Worm (Caenorhabditis elegans) whole organism, young adult: Measurements from ENCODE around the gene irld-18.
A peak's percentile ranks its signal among the peaks of the same experiment; 100 is the strongest.

Experiments
- B0019.2 ChIP-seq: fragments of 200-800 bp; sonication (Bioruptor generic); conservative IDR thresholded peaks from 2 replicates; pipeline ENCODE4 v1.3.6; 2022; ENCODE audit warnings: missing genetic modification reagents, missing genetic modification characterization, missing compliant biosample characterization
- C06A6.2 ChIP-seq: fragments of 200-800 bp; sonication (Bioruptor generic); conservative IDR thresholded peaks from 2 replicates; pipeline ENCODE4 v1.3.6; 2022; ENCODE audit warnings: missing genetic modification characterization, missing compliant biosample characterization
- C17E4.6 ChIP-seq: fragments of 200-800 bp; sonication (Bioruptor generic); IDR thresholded peaks from 2 replicates; pipeline ENCODE4 v1.3.6; 2022; ENCODE audit warnings: missing genetic modification reagents, missing genetic modification characterization, missing compliant biosample characterization
- F10E7.11 ChIP-seq: sonication (generic microtip); optimal IDR thresholded peaks from 2 replicates; lab custom pipeline; 2017; ENCODE audit warnings: mild to moderate bottlenecking, missing genetic modification characterization, moderate library complexity, missing compliant biosample characterization
- F22D6.2 ChIP-seq: sonication (generic microtip); optimal IDR thresholded peaks from 2 replicates; lab custom pipeline; 2016; ENCODE audit warnings: mild to moderate bottlenecking, missing genetic modification characterization, missing compliant biosample characterization
- F39B2.1 ChIP-seq: fragments of 200-800 bp; sonication (Bioruptor generic); IDR thresholded peaks from 2 replicates; pipeline ENCODE4 v1.3.6; 2022; ENCODE audit warnings: missing genetic modification reagents, missing genetic modification characterization, missing compliant biosample characterization
- F49E8.2 ChIP-seq: sonication (generic microtip); optimal IDR thresholded peaks from 3 replicates; lab custom pipeline; 2017; ENCODE audit warnings: missing genetic modification characterization, mild to moderate bottlenecking, missing compliant biosample characterization, antibody characterized with exemption, moderate library complexity; ENCODE audit not compliant: insufficient read depth
- F55B11.4 ChIP-seq: sonication (generic microtip); optimal IDR thresholded peaks from 2 replicates; lab custom pipeline; 2016; ENCODE audit warnings: missing compliant biosample characterization, missing genetic modification characterization, borderline replicate concordance; ENCODE audit not compliant: insufficient read depth
- K11D2.4 ChIP-seq: fragments of 200-800 bp; sonication (Bioruptor generic); IDR thresholded peaks from 2 replicates; pipeline ENCODE4 v1.3.6; 2022; ENCODE audit warnings: missing genetic modification reagents, missing genetic modification characterization, missing compliant biosample characterization
- T07F8.4 ChIP-seq: sonication (generic microtip); optimal IDR thresholded peaks from 2 replicates; lab custom pipeline; 2016; ENCODE audit warnings: mild to moderate bottlenecking, missing genetic modification characterization, moderate library complexity, missing compliant biosample characterization
- Y53F4B.3 ChIP-seq: fragments of 200-800 bp; sonication (Bioruptor generic); IDR thresholded peaks from 2 replicates; pipeline ENCODE4 v1.3.6; 2022; ENCODE audit warnings: missing genetic modification reagents, missing genetic modification characterization, missing compliant biosample characterization
- Y67H2A.10 ChIP-seq: fragments of 200-800 bp; sonication (Bioruptor generic); conservative IDR thresholded peaks from 2 replicates; pipeline ENCODE4 v1.3.6; 2022; ENCODE audit warnings: missing genetic modification reagents, missing genetic modification characterization, missing compliant biosample characterization
- ama-1 ChIP-seq, 3 experiments: fragments of 150-350 bp in 1 of 3; sonication (generic microtip) in 2 of 3; optimal IDR thresholded peaks; 2 replicates each; lab custom pipeline; 2014 to 2018; ENCODE audit warnings: missing biosample characterization in 2 of 3, missing genetic modification characterization in 2 of 3, missing genetic modification reagents in 2 of 3
- attf-3 ChIP-seq: fragments of 200-800 bp; sonication (Bioruptor generic); conservative IDR thresholded peaks from 2 replicates; pipeline ENCODE4 v1.3.6; 2022; ENCODE audit warnings: missing genetic modification reagents, missing genetic modification characterization, missing compliant biosample characterization
- attf-6 ChIP-seq: fragments of 200-800 bp; sonication (Bioruptor generic); IDR thresholded peaks from 2 replicates; pipeline ENCODE4 v1.3.6; 2022; ENCODE audit warnings: missing genetic modification reagents, missing genetic modification characterization, missing compliant biosample characterization
- cebp-1 ChIP-seq, 2 experiments: fragments of 200-800 bp in 1 of 2; sonication (Bioruptor generic) in 1 of 2; sonication (generic microtip) in 1 of 2; IDR thresholded peaks in 1 of 2; optimal IDR thresholded peaks in 1 of 2; 2 replicates each; pipeline versions ENCODE4 v1.3.6 to Lab custom; 2017 to 2022; ENCODE audit warnings: missing compliant biosample characterization in 2 of 2, missing genetic modification characterization in 2 of 2, mild to moderate bottlenecking in 1 of 2, missing genetic modification reagents in 1 of 2, moderate library complexity in 1 of 2
- cebp-2 ChIP-seq: fragments of 200-800 bp; sonication (Bioruptor generic); IDR thresholded peaks from 2 replicates; pipeline ENCODE4 v1.3.6; 2022; ENCODE audit warnings: missing genetic modification characterization, missing compliant biosample characterization
- ceh-79 ChIP-seq: sonication (generic microtip); optimal IDR thresholded peaks from 2 replicates; lab custom pipeline; 2017; ENCODE audit warnings: mild to moderate bottlenecking, missing genetic modification characterization, missing compliant biosample characterization
- efl-1 ChIP-seq: fragments of 150-350 bp; optimal IDR thresholded peaks from 2 replicates; lab custom pipeline; 2014; ENCODE audit warnings: missing biosample characterization, missing genetic modification reagents, missing genetic modification characterization
- egl-18 ChIP-seq: fragments of 200-800 bp; sonication (Bioruptor generic); IDR thresholded peaks from 2 replicates; pipeline ENCODE4 v1.3.6; 2022; ENCODE audit warnings: missing genetic modification reagents, missing genetic modification characterization, missing compliant biosample characterization
- ets-4 ChIP-seq: fragments of 200-800 bp; sonication (Bioruptor generic); optimal IDR thresholded peaks from 2 replicates; lab custom pipeline; 2018; ENCODE audit warnings: mild to moderate bottlenecking, missing genetic modification characterization, missing compliant biosample characterization
- fkh-3 ChIP-seq: sonication (generic microtip); optimal IDR thresholded peaks from 2 replicates; lab custom pipeline; 2016; ENCODE audit warnings: mild to moderate bottlenecking, missing genetic modification characterization, missing compliant biosample characterization
- hmg-20 ChIP-seq: fragments of 200-800 bp; sonication (Bioruptor generic); IDR thresholded peaks from 2 replicates; pipeline ENCODE4 v1.3.6; 2022; ENCODE audit warnings: missing genetic modification reagents, missing genetic modification characterization, missing compliant biosample characterization
- let-526 ChIP-seq: fragments of 200-800 bp; sonication (Bioruptor generic); IDR thresholded peaks from 2 replicates; pipeline ENCODE4 v1.3.6; 2022; ENCODE audit warnings: missing genetic modification reagents, missing genetic modification characterization, missing compliant biosample characterization
- lin-40 ChIP-seq: sonication (generic microtip); optimal IDR thresholded peaks from 2 replicates; lab custom pipeline; 2016; ENCODE audit warnings: missing genetic modification characterization, mild to moderate bottlenecking, missing compliant biosample characterization, missing genotype, missing genetic modification reagents
- lin-54 ChIP-seq: fragments of 200-800 bp; sonication (Bioruptor generic); optimal IDR thresholded peaks from 2 replicates; lab custom pipeline; 2018; ENCODE audit warnings: mild to moderate bottlenecking, missing genetic modification characterization, missing compliant biosample characterization
- madf-10 ChIP-seq: sonication (generic microtip); optimal IDR thresholded peaks from 2 replicates; lab custom pipeline; 2016; ENCODE audit warnings: mild to moderate bottlenecking, missing genetic modification characterization, missing compliant biosample characterization
- mes-4 ChIP-seq: sonication (generic microtip); optimal IDR thresholded peaks from 2 replicates; lab custom pipeline; 2016; ENCODE audit warnings: missing genotype, missing genetic modification characterization, missing compliant biosample characterization
- nfya-2 ChIP-seq: fragments of 200-800 bp; sonication (Bioruptor generic); IDR thresholded peaks from 2 replicates; pipeline ENCODE4 v1.3.6; 2022; ENCODE audit warnings: missing genetic modification reagents, missing genetic modification characterization, missing compliant biosample characterization
- nhr-27 ChIP-seq: fragments of 200-800 bp; sonication (Bioruptor generic); optimal IDR thresholded peaks from 2 replicates; lab custom pipeline; 2018; ENCODE audit warnings: mild to moderate bottlenecking, missing genetic modification characterization, moderate library complexity, missing compliant biosample characterization
- nhr-90 ChIP-seq: sonication (generic microtip); optimal IDR thresholded peaks from 2 replicates; lab custom pipeline; 2016; ENCODE audit warnings: missing genotype, mild to moderate bottlenecking, missing genetic modification characterization, missing compliant biosample characterization
- pbrm-1 ChIP-seq: fragments of 200-800 bp; sonication (Bioruptor generic); IDR thresholded peaks from 2 replicates; pipeline ENCODE4 v1.3.6; 2022; ENCODE audit warnings: missing genetic modification reagents, missing genetic modification characterization, missing compliant biosample characterization
- rcor-1 ChIP-seq: fragments of 200-800 bp; sonication (Bioruptor generic); IDR thresholded peaks from 2 replicates; pipeline ENCODE4 v1.3.6; 2022; ENCODE audit warnings: missing genetic modification reagents, missing genetic modification characterization, missing compliant biosample characterization
- rec-8 ChIP-seq, 2 experiments: sonication (generic microtip); optimal IDR thresholded peaks; 2 replicates each; lab custom pipeline; 2016; ENCODE audit warnings: mild to moderate bottlenecking in 2 of 2, missing genetic modification characterization in 2 of 2, missing genetic modification reagents in 2 of 2, missing genotype in 2 of 2, missing biosample characterization in 1 of 2, missing compliant biosample characterization in 1 of 2, moderate library complexity in 1 of 2
- repo-1 ChIP-seq: sonication (generic microtip); optimal IDR thresholded peaks from 2 replicates; lab custom pipeline; 2017; ENCODE audit warnings: mild to moderate bottlenecking, missing genetic modification characterization, missing compliant biosample characterization
- snpc-3.4 ChIP-seq: sonication (generic microtip); optimal IDR thresholded peaks from 2 replicates; lab custom pipeline; 2017; ENCODE audit warnings: missing genetic modification characterization, mild to moderate bottlenecking, missing compliant biosample characterization, antibody characterized with exemption, moderate library complexity, missing genotype, missing genetic modification reagents
- tlf-1 ChIP-seq: fragments of 200-800 bp; sonication (Bioruptor generic); optimal IDR thresholded peaks from 2 replicates; lab custom pipeline; 2018; ENCODE audit warnings: mild to moderate bottlenecking, missing genetic modification characterization, missing compliant biosample characterization
- unc-130 ChIP-seq: sonication (generic microtip); optimal IDR thresholded peaks from 2 replicates; lab custom pipeline; 2016; ENCODE audit warnings: missing genetic modification reagents, missing genetic modification characterization, missing compliant biosample characterization
- unc-62 ChIP-seq: fragments of 150-350 bp; optimal IDR thresholded peaks from 2 replicates; lab custom pipeline; 2014; ENCODE audit warnings: missing biosample characterization, missing genetic modification reagents, missing genetic modification characterization

irld-18 gene

ce11 chrIV:14594249-14594648 is 13.4 kb upstream of the irld-18 start (continued):
- TF ChIP-seq C17E4.6 (GFP tag; lab: Robert Waterston, UW) = no peak
- no peak for TF ChIP-seq F10E7.11 (tag; lab: Kevin White, UChicago)
- TF ChIP-seq T07F8.4 (tag; lab: Kevin White, UChicago) = no peak
- no peak for TF ChIP-seq rec-8 (tag; optimal IDR thresholded peaks at IDR 0.05; lab: Kevin White, UChicago)
- TF ChIP-seq mes-4 (tag; lab: Kevin White, UChicago) = no peak
- peak; percentile 58 for TF ChIP-seq ets-4
- no peak for TF ChIP-seq Y53F4B.3 (GFP tag; lab: Robert Waterston, UW)
- no peak for TF ChIP-seq F39B2.1 (GFP tag; lab: Robert Waterston, UW)
- TF ChIP-seq F55B11.4 (tag; lab: Kevin White, UChicago) = no peak
- TF ChIP-seq repo-1 (tag; lab: Kevin White, UChicago) = no peak
- TF ChIP-seq K11D2.4 = no peak
- TF ChIP-seq cebp-1 (GFP tag; IDR thresholded peaks at IDR 0.05; lab: Robert Waterston, UW) = peak; percentile 22; the same call in 1 of the 2 replicates
- TF ChIP-seq cebp-1 (tag; optimal IDR thresholded peaks at IDR 0.05; lab: Kevin White, UChicago) = no peak
- peak; percentile 82 for TF ChIP-seq nhr-90 (tag; lab: Kevin White, UChicago)
- TF ChIP-seq egl-18 (GFP tag; lab: Robert Waterston, UW) = no peak
- TF ChIP-seq lin-54 (GFP tag; lab: Kevin White, UChicago) = peak; percentile 55
- TF ChIP-seq ceh-79 (tag; lab: Kevin White, UChicago) = no peak
- TF ChIP-seq hmg-20 = no peak
- TF ChIP-seq let-526 = no peak
- TF ChIP-seq Y67H2A.10 (GFP tag; lab: Robert Waterston, UW) = no peak
- TF ChIP-seq B0019.2 (GFP tag; lab: Robert Waterston, UW) = no peak
- TF ChIP-seq ama-1 (optimal IDR thresholded peaks at IDR 0.05; lab: Kevin White, UChicago) = no peak
- no peak for TF ChIP-seq ama-1 (GFP tag; optimal IDR thresholded peaks at IDR 0.05; lab: Kevin White, UChicago)
- peak; percentile 78; the same call in 1 of the 2 replicates for TF ChIP-seq C06A6.2
- no peak for TF ChIP-seq unc-130 (GFP tag; lab: Kevin White, UChicago)
- peak; percentile 80 for TF ChIP-seq F22D6.2 (tag; lab: Kevin White, UChicago)
- TF ChIP-seq efl-1 (GFP tag; lab: Kevin White, UChicago) = no peak
- TF ChIP-seq tlf-1 = peak; percentile 75
- no peak for TF ChIP-seq fkh-3 (tag; lab: Kevin White, UChicago)
- TF ChIP-seq nhr-27 (tag; lab: Kevin White, UChicago) = no peak
- TF ChIP-seq madf-10 (tag; lab: Kevin White, UChicago) = peak; percentile 75
- no peak for TF ChIP-seq rcor-1 (GFP tag; lab: Robert Waterston, UW)
- TF ChIP-seq nfya-2 (GFP tag; lab: Robert Waterston, UW) = no peak

ce11 chrIV:14587589-14587988 is 6.8 kb upstream of the irld-18 start:
- no peak for TF ChIP-seq pbrm-1 (GFP tag; lab: Robert Waterston, UW)
- TF ChIP-seq attf-3 (GFP tag; lab: Robert Waterston, UW) = no peak
- TF ChIP-seq unc-62 (GFP tag; lab: Kevin White, UChicago) = no peak
- TF ChIP-seq F49E8.2 (tag; lab: Kevin White, UChicago) = no peak
- TF ChIP-seq cebp-2 = no peak
- TF ChIP-seq lin-40 (tag; lab: Kevin White, UChicago) = no peak
- no peak for TF ChIP-seq attf-6 (GFP tag; lab: Robert Waterston, UW)
- TF ChIP-seq snpc-3.4 (tag; lab: Kevin White, UChicago) = no peak
